Fruit fly (Drosophila melanogaster) whole organism, embryonic: ENCODE results near the gene Or22b.
A peak's percentile ranks its signal among the peaks of the same experiment; 100 is the strongest.

Source experiments
- Atf3 ChIP-seq: fragments of 200-800 bp; sonication (Bioruptor generic); optimal IDR thresholded peaks from 3 replicates; lab custom pipeline; 2016; ENCODE audit warnings: missing biosample characterization, missing genetic modification characterization
- C15 ChIP-seq: fragments of 200-800 bp; sonication (Bioruptor generic); IDR thresholded peaks from 3 replicates; pipeline ENCODE4 v1.3.6; 2022; ENCODE audit warnings: missing biosample characterization, missing genetic modification characterization
- CG10366 ChIP-seq: fragments of 200-800 bp; sonication (Bioruptor generic); IDR thresholded peaks from 2 replicates; pipeline ENCODE4 v1.3.6; 2022; ENCODE audit warnings: missing biosample characterization, missing genetic modification characterization
- CG10979 ChIP-seq: fragments of 200-800 bp; sonication (Bioruptor generic); optimal IDR thresholded peaks from 2 replicates; lab custom pipeline; 2018; ENCODE audit warnings: missing biosample characterization, mild to moderate bottlenecking, missing genetic modification characterization, moderate library complexity
- CG11398 ChIP-seq: fragments of 200-800 bp; sonication (Bioruptor generic); optimal IDR thresholded peaks from 2 replicates; lab custom pipeline; 2016; ENCODE audit warnings: missing biosample characterization, missing genetic modification characterization
- CG14050 ChIP-seq: fragments of 200-800 bp; sonication (Bioruptor generic); IDR thresholded peaks from 3 replicates; pipeline ENCODE4 v1.3.6; 2022; ENCODE audit warnings: missing biosample characterization, missing genetic modification characterization
- CG1602 ChIP-seq: fragments of 200-800 bp; sonication (Bioruptor generic); optimal IDR thresholded peaks from 3 replicates; lab custom pipeline; 2016; ENCODE audit warnings: missing biosample characterization, missing genetic modification characterization
- CG17802 ChIP-seq: fragments of 200-800 bp; sonication (Bioruptor generic); optimal IDR thresholded peaks from 2 replicates; lab custom pipeline; 2018; ENCODE audit warnings: missing biosample characterization, mild to moderate bottlenecking, missing genetic modification characterization, moderate library complexity
- CG18262 ChIP-seq: fragments of 200-800 bp; optimal IDR thresholded peaks from 3 replicates; lab custom pipeline; 2019; ENCODE audit warnings: missing biosample characterization, mild to moderate bottlenecking, missing genetic modification characterization, moderate library complexity
- CG3065 ChIP-seq: fragments of 200-800 bp; sonication (Bioruptor generic); optimal IDR thresholded peaks from 2 replicates; lab custom pipeline; 2016; ENCODE audit warnings: missing biosample characterization, missing genetic modification characterization
- CG3281 ChIP-seq: fragments of 200-800 bp; sonication (Bioruptor generic); optimal IDR thresholded peaks from 3 replicates; lab custom pipeline; 2017; ENCODE audit warnings: missing biosample characterization, mild to moderate bottlenecking, missing genetic modification characterization
- CG34224 ChIP-seq: fragments of 200-800 bp; sonication (Bioruptor generic); IDR thresholded peaks from 3 replicates; pipeline ENCODE4 v1.3.6; 2022; ENCODE audit warnings: missing biosample characterization, missing genetic modification characterization; ENCODE audit not compliant: partially characterized antibody
- CG3726 ChIP-seq: fragments of 200-800 bp; sonication (Bioruptor generic); IDR thresholded peaks from 3 replicates; pipeline ENCODE4, ENCODE4 v1.3.6; 2022; ENCODE audit warnings: missing biosample characterization, missing genetic modification characterization
- CG3838 ChIP-seq: fragments of 200-800 bp; sonication (Bioruptor generic); optimal IDR thresholded peaks from 3 replicates; lab custom pipeline; 2016; ENCODE audit warnings: missing biosample characterization, missing genetic modification characterization
- CG4820 ChIP-seq: fragments of 200-800 bp; sonication (Bioruptor generic); optimal IDR thresholded peaks from 3 replicates; lab custom pipeline; 2016; ENCODE audit warnings: missing biosample characterization, missing genetic modification characterization
- CG7357 ChIP-seq: fragments of 200-800 bp; sonication (Bioruptor generic); IDR thresholded peaks from 3 replicates; pipeline ENCODE4 v1.3.6; 2022; ENCODE audit warnings: missing biosample characterization, missing genetic modification characterization
- CG8924 ChIP-seq: fragments of 200-800 bp; optimal IDR thresholded peaks from 3 replicates; lab custom pipeline; 2019; ENCODE audit warnings: missing biosample characterization, mild to moderate bottlenecking, missing genetic modification characterization, moderate library complexity
- CG8944 ChIP-seq: fragments of 200-800 bp; sonication (Bioruptor generic); optimal IDR thresholded peaks from 3 replicates; lab custom pipeline; 2016; ENCODE audit warnings: missing biosample characterization, missing genetic modification characterization
- CG9932 ChIP-seq: fragments of 200-800 bp; sonication (Bioruptor generic); IDR thresholded peaks from 2 replicates; pipeline ENCODE4 v1.3.6; 2022; ENCODE audit warnings: missing biosample characterization, missing genetic modification characterization
- Camta ChIP-seq: fragments of 200-800 bp; sonication (Bioruptor generic); optimal IDR thresholded peaks from 2 replicates; lab custom pipeline; 2016; ENCODE audit warnings: missing biosample characterization, missing genetic modification characterization
- Chrac-16 ChIP-seq: fragments of 200-800 bp; sonication (Bioruptor generic); optimal IDR thresholded peaks from 3 replicates; lab custom pipeline; 2016; ENCODE audit warnings: missing biosample characterization, missing genetic modification characterization
- Dad ChIP-seq: fragments of 200-800 bp; sonication (Bioruptor generic); optimal IDR thresholded peaks from 3 replicates; lab custom pipeline; 2016; ENCODE audit warnings: missing biosample characterization, missing genetic modification characterization
- Dek ChIP-seq: fragments of 200-800 bp; sonication (Bioruptor generic); optimal IDR thresholded peaks from 3 replicates; lab custom pipeline; 2019; ENCODE audit warnings: missing biosample characterization, mild to moderate bottlenecking, missing genetic modification characterization, moderate library complexity
- Dip3 ChIP-seq: fragments of 200-800 bp; sonication (Bioruptor generic); optimal IDR thresholded peaks from 3 replicates; lab custom pipeline; 2016; ENCODE audit warnings: missing biosample characterization, missing genetic modification characterization
- Dll ChIP-seq: fragments of 200-800 bp; sonication (Bioruptor generic); IDR thresholded peaks from 4 replicates; pipeline ENCODE4 v1.3.6; 2022; ENCODE audit warnings: missing biosample characterization, missing genetic modification characterization; ENCODE audit not compliant: partially characterized antibody
- E2f2 ChIP-seq: fragments of 200-800 bp; sonication (Bioruptor generic); IDR thresholded peaks from 2 replicates; pipeline ENCODE4 v1.3.6; 2022; ENCODE audit warnings: missing biosample characterization, missing genetic modification characterization
- H15 ChIP-seq: fragments of 200-800 bp; sonication (Bioruptor generic); IDR thresholded peaks from 3 replicates; pipeline ENCODE4 v1.3.6; 2022; ENCODE audit warnings: missing biosample characterization, missing genetic modification characterization
- H2.0 ChIP-seq: fragments of 200-800 bp; sonication (Bioruptor generic); IDR thresholded peaks from 2 replicates; pipeline ENCODE4 v1.3.6; 2022; ENCODE audit warnings: missing biosample characterization, missing genetic modification characterization
- HLH4C ChIP-seq: fragments of 200-800 bp; sonication (Bioruptor generic); IDR thresholded peaks from 3 replicates; pipeline ENCODE4 v1.3.6; 2022; ENCODE audit warnings: missing biosample characterization, missing genetic modification characterization; ENCODE audit not compliant: partially characterized antibody
- HLH54F ChIP-seq: fragments of 200-800 bp; sonication (Bioruptor generic); optimal IDR thresholded peaks from 3 replicates; lab custom pipeline; 2016; ENCODE audit warnings: missing biosample characterization, missing genetic modification characterization
- Kr ChIP-seq: fragments of 200-800 bp; sonication (Bioruptor generic); optimal IDR thresholded peaks from 2 replicates; lab custom pipeline; 2017; ENCODE audit warnings: missing biosample characterization, mild to moderate bottlenecking, missing genetic modification characterization
- Nf-YA ChIP-seq: fragments of 200-800 bp; sonication (Bioruptor generic); IDR thresholded peaks from 2 replicates; pipeline ENCODE4 v1.3.6; 2022; ENCODE audit warnings: missing biosample characterization, missing genetic modification characterization
- Poxn ChIP-seq: fragments of 200-800 bp; sonication (Bioruptor generic); IDR thresholded peaks from 2 replicates; pipeline ENCODE4 v1.3.6; 2022; ENCODE audit warnings: missing biosample characterization, missing genetic modification characterization
- Ravus ChIP-seq: fragments of 200-800 bp; sonication (Bioruptor generic); IDR thresholded peaks from 2 replicates; pipeline ENCODE4 v1.3.6; 2022; ENCODE audit warnings: missing biosample characterization, missing genetic modification characterization
- Rfx ChIP-seq: fragments of 200-800 bp; sonication (Bioruptor generic); IDR thresholded peaks from 2 replicates; pipeline ENCODE4 v1.3.6; 2022; ENCODE audit warnings: missing biosample characterization, missing genetic modification characterization
- Usf ChIP-seq: fragments of 200-800 bp; sonication (Bioruptor generic); optimal IDR thresholded peaks from 2 replicates; lab custom pipeline; 2017; ENCODE audit warnings: missing genotype, missing biosample characterization, missing genetic modification characterization
- bab2 ChIP-seq: fragments of 200-800 bp; sonication (Bioruptor generic); optimal IDR thresholded peaks from 2 replicates; lab custom pipeline; 2016; ENCODE audit warnings: missing biosample characterization, missing genetic modification characterization
- caup ChIP-seq: fragments of 200-800 bp; sonication (Bioruptor generic); optimal IDR thresholded peaks from 3 replicates; lab custom pipeline; 2017; ENCODE audit warnings: missing biosample characterization, mild to moderate bottlenecking, missing genetic modification characterization, moderate library complexity; ENCODE audit not compliant: severe bottlenecking
- chm ChIP-seq: fragments of 200-800 bp; sonication (Bioruptor generic); IDR thresholded peaks from 2 replicates; pipeline ENCODE4 v1.3.6; 2022; ENCODE audit warnings: missing biosample characterization, missing genetic modification characterization
- dm ChIP-seq: fragments of 200-800 bp; sonication (Bioruptor generic); optimal IDR thresholded peaks from 3 replicates; lab custom pipeline; 2016; ENCODE audit warnings: missing biosample characterization, missing genetic modification characterization
- dmrt99B ChIP-seq: fragments of 200-800 bp; sonication (Bioruptor generic); optimal IDR thresholded peaks from 2 replicates; lab custom pipeline; 2018; ENCODE audit warnings: missing biosample characterization, mild to moderate bottlenecking, missing genetic modification characterization, moderate library complexity
- ems ChIP-seq: fragments of 200-800 bp; sonication (Bioruptor generic); optimal IDR thresholded peaks from 3 replicates; lab custom pipeline; 2016; ENCODE audit warnings: missing biosample characterization, missing genetic modification characterization
- ewg ChIP-seq: fragments of 200-800 bp; sonication (Bioruptor generic); optimal IDR thresholded peaks from 3 replicates; lab custom pipeline; 2017; ENCODE audit warnings: mild to moderate bottlenecking, missing biosample characterization, missing genetic modification reagents, missing genetic modification characterization
- fd102C ChIP-seq: fragments of 200-800 bp; sonication (Bioruptor generic); optimal IDR thresholded peaks from 2 replicates; lab custom pipeline; 2018; ENCODE audit warnings: missing biosample characterization, mild to moderate bottlenecking, missing genetic modification characterization, moderate library complexity
- fd3F ChIP-seq: fragments of 200-800 bp; sonication (Bioruptor generic); optimal IDR thresholded peaks from 2 replicates; lab custom pipeline; 2018; ENCODE audit warnings: missing biosample characterization, mild to moderate bottlenecking, missing genetic modification characterization, moderate library complexity
- fu2 ChIP-seq: fragments of 200-800 bp; sonication (Bioruptor generic); optimal IDR thresholded peaks from 2 replicates; lab custom pipeline; 2016; ENCODE audit warnings: missing biosample characterization, missing genetic modification characterization
- kay ChIP-seq: fragments of 200-800 bp; sonication (Bioruptor generic); optimal IDR thresholded peaks from 2 replicates; lab custom pipeline; 2016; ENCODE audit warnings: missing biosample characterization, missing genetic modification characterization
- run ChIP-seq: fragments of 200-800 bp; sonication (Bioruptor generic); optimal IDR thresholded peaks from 3 replicates; lab custom pipeline; 2018; ENCODE audit warnings: missing biosample characterization, mild to moderate bottlenecking, missing genetic modification characterization
- scrt ChIP-seq: fragments of 200-800 bp; sonication (Bioruptor generic); optimal IDR thresholded peaks from 2 replicates; lab custom pipeline; 2018; ENCODE audit warnings: missing biosample characterization, mild to moderate bottlenecking, missing genetic modification characterization, moderate library complexity
- sd ChIP-seq: fragments of 200-800 bp; sonication (Bioruptor generic); optimal IDR thresholded peaks from 3 replicates; lab custom pipeline; 2018; ENCODE audit warnings: missing biosample characterization, mild to moderate bottlenecking, missing genetic modification characterization, moderate library complexity
- sisA ChIP-seq: fragments of 200-800 bp; sonication (Bioruptor generic); IDR thresholded peaks from 2 replicates; pipeline ENCODE4 v1.3.6; 2022; ENCODE audit warnings: missing biosample characterization, missing genetic modification characterization
- tin ChIP-seq: fragments of 200-800 bp; sonication (Bioruptor generic); optimal IDR thresholded peaks from 3 replicates; lab custom pipeline; 2016; ENCODE audit warnings: missing biosample characterization, missing genetic modification characterization
- wek ChIP-seq: fragments of 200-800 bp; sonication (Bioruptor generic); optimal IDR thresholded peaks from 3 replicates; lab custom pipeline; 2018; ENCODE audit warnings: missing biosample characterization, mild to moderate bottlenecking, missing genetic modification characterization, moderate library complexity

The Or22b gene

DNA sequence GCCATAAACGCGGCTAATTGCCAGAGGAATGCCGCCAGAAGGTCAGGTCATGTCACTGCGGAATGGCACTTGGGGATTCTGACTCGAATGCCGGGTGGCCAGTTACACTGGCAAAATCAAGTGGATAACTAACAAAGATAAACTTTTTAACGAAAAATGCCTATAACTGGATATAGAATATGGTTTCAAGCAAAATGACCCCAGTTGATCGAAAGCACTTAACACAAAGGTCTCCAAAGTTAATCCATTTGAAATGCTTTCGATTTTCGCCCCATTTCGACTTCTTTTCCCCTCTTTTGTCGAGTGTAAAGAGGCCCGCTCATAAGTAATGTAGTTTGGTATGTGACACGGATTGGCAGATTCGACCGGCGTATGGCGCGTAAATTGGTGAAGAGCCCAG, 46.1 kb downstream of the Or22b start (continued):
- no peak for TF ChIP-seq Dll (GFP tag; lab: Robert Waterston, UW)
- TF ChIP-seq CG9932 = no peak
- no peak for TF ChIP-seq CG3838 (GFP tag; lab: Kevin White, UChicago)
- TF ChIP-seq HLH4C = no peak
- no peak for TF ChIP-seq C15
- peak; percentile 17 for TF ChIP-seq sd (tag; lab: Kevin White, UChicago)
- TF ChIP-seq E2f2 (GFP tag; lab: Robert Waterston, UW) = no peak
- no peak for TF ChIP-seq Dad
- TF ChIP-seq dm (GFP tag; lab: Kevin White, UChicago) = no peak
- TF ChIP-seq H2.0 (GFP tag; lab: Robert Waterston, UW) = no peak
- TF ChIP-seq H15 = no peak
- TF ChIP-seq CG11398 (GFP tag; lab: Kevin White, UChicago) = no peak
- no peak for TF ChIP-seq bab2 (GFP tag; lab: Kevin White, UChicago)
- no peak for TF ChIP-seq Kr
- no peak for TF ChIP-seq run
- TF ChIP-seq Nf-YA (GFP tag; lab: Robert Waterston, UW) = no peak
- no peak for TF ChIP-seq Camta (GFP tag; lab: Kevin White, UChicago)
- no peak for TF ChIP-seq Dip3 (GFP tag; lab: Kevin White, UChicago)
- no peak for TF ChIP-seq fd3F
- no peak for TF ChIP-seq CG1602 (GFP tag; lab: Kevin White, UChicago)
- no peak for TF ChIP-seq CG3726 (GFP tag; lab: Robert Waterston, UW)
- TF ChIP-seq kay = no peak
- TF ChIP-seq chm (GFP tag; lab: Robert Waterston, UW) = no peak
- TF ChIP-seq dmrt99B = peak; percentile 40
- no peak for TF ChIP-seq CG8924
- no peak for TF ChIP-seq Poxn
- no peak for TF ChIP-seq Dek (tag; lab: Kevin White, UChicago)
- no peak for TF ChIP-seq CG34224 (GFP tag; lab: Robert Waterston, UW)
- TF ChIP-seq CG10366 (GFP tag; lab: Robert Waterston, UW) = no peak
- TF ChIP-seq ewg (GFP tag; lab: Kevin White, UChicago) = no peak
- TF ChIP-seq CG17802 (tag; lab: Kevin White, UChicago) = no peak
- no peak for TF ChIP-seq ems (GFP tag; lab: Kevin White, UChicago)
- TF ChIP-seq CG3065 (GFP tag; lab: Kevin White, UChicago) = no peak
- TF ChIP-seq CG4820 (GFP tag; lab: Kevin White, UChicago) = no peak
- TF ChIP-seq CG3281 (GFP tag; lab: Kevin White, UChicago) = no peak
- no peak for TF ChIP-seq CG14050 (GFP tag; lab: Robert Waterston, UW)
- TF ChIP-seq CG7357 = no peak
- no peak for TF ChIP-seq HLH54F (GFP tag; lab: Kevin White, UChicago)
- TF ChIP-seq fd102C (GFP tag; lab: Kevin White, UChicago) = no peak
- TF ChIP-seq Atf3 = no peak
- peak; percentile 26; the same call in 1 of the 2 replicates for TF ChIP-seq sisA (GFP tag; lab: Robert Waterston, UW)
- no peak for TF ChIP-seq fu2 (GFP tag; lab: Kevin White, UChicago)
- no peak for TF ChIP-seq wek (GFP tag; lab: Kevin White, UChicago)
- TF ChIP-seq CG18262 (tag; lab: Kevin White, UChicago) = no peak
- TF ChIP-seq scrt = no peak
- TF ChIP-seq CG8944 (GFP tag; lab: Kevin White, UChicago) = no peak
- no peak for TF ChIP-seq tin (GFP tag; lab: Kevin White, UChicago)
- no peak for TF ChIP-seq caup
- no peak for TF ChIP-seq Ravus (GFP tag; lab: Robert Waterston, UW)
- no peak for TF ChIP-seq Usf
- TF ChIP-seq Chrac-16 = no peak
- TF ChIP-seq CG10979 = peak; percentile 11
- no peak for TF ChIP-seq Rfx (GFP tag; lab: Robert Waterston, UW)
